Fruit fly (Drosophila melanogaster) whole organism: Measurements from ENCODE around the gene kz.

ENCODE experiments used
- CG8478 ChIP-seq: fragments of >200 bp; optimal IDR thresholded peaks from 2 replicates; lab custom pipeline; 2018; ENCODE audit warnings: inconsistent platforms
- pan ChIP-seq: fragments of >200 bp; optimal IDR thresholded peaks from 2 replicates; lab custom pipeline; 2017
- psq ChIP-seq: fragments of >200 bp; optimal IDR thresholded peaks from 2 replicates; lab custom pipeline; 2017
- usp ChIP-seq: fragments of >200 bp; optimal IDR thresholded peaks from 2 replicates; lab custom pipeline; 2017; ENCODE audit warnings: missing biosample characterization, missing genetic modification characterization, mixed read lengths

DNA sequence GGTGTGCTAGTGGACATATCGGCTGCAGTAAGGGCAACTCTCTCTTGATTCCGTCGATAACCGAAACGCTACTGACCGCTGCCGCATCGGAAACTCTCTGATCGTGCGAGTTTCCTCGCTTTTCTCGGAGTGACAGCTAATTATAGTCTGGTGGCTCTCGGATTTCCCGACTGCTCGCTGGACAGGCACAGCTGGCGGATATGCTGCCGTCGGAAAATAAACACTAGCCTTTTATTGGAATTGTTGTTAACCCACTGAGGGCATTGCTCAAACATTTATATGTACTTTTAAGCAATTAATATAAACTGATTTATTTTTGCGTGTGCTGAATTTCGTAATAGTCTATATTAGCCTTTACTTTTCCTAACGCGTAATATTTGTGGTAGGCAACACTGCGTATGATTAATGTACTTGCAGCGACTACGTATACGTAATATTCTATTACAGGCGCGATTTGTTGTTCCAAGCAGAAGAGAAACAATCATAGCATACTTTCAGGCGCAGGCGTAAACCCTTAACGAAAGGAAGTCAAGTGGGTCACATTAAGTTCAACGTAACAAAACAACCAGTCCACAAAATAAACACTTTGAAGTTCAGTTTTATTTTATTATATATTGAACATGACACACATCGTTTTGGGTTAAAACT lies 28.0 kb downstream of the kz start, which contains the start of gene SmydA-8:
- TF ChIP-seq usp (GFP tag; lab: Kevin White, UChicago): no peak
- TF ChIP-seq psq (lab: Kevin White, UChicago): no peak
- no peak for TF ChIP-seq CG8478 (lab: Kevin White, UChicago)
- TF ChIP-seq pan (lab: Kevin White, UChicago): no peak
